Worm (Caenorhabditis elegans) whole organism, mixed stage, embryonic: Measurements from ENCODE around the gene tbp-1.
A peak's percentile ranks its signal among the peaks of the same experiment; 100 is the strongest.

ENCODE experiments used
- bed-3 ChIP-seq: fragments of 200-800 bp; sonication (Bioruptor generic); optimal IDR thresholded peaks from 3 replicates; lab custom pipeline; 2018; ENCODE audit warnings: mild to moderate bottlenecking, missing genetic modification characterization, moderate library complexity, missing compliant biosample characterization
- blmp-1 ChIP-seq: fragments of 150-350 bp; optimal IDR thresholded peaks from 2 replicates; lab custom pipeline; 2014; ENCODE audit warnings: missing biosample characterization, missing genetic modification characterization
- ceh-39 ChIP-seq: fragments of 150-350 bp; optimal IDR thresholded peaks from 2 replicates; lab custom pipeline; 2014; ENCODE audit warnings: missing biosample characterization, missing genetic modification characterization
- ceh-43 ChIP-seq: fragments of 200-800 bp; sonication (Bioruptor generic); optimal IDR thresholded peaks from 2 replicates; lab custom pipeline; 2018; ENCODE audit warnings: mild to moderate bottlenecking, missing genetic modification characterization, moderate library complexity, missing compliant biosample characterization
- ceh-83 ChIP-seq: fragments of 200-800 bp; sonication (Bioruptor generic); optimal IDR thresholded peaks from 2 replicates; lab custom pipeline; 2018; ENCODE audit warnings: mild to moderate bottlenecking, missing genetic modification characterization, missing compliant biosample characterization
- ces-1 ChIP-seq: fragments of 150-350 bp; optimal IDR thresholded peaks from 2 replicates; lab custom pipeline; 2014; ENCODE audit warnings: missing biosample characterization, missing genetic modification reagents, missing genetic modification characterization
- drap-1 ChIP-seq: fragments of 200-800 bp; sonication (Bioruptor generic); optimal IDR thresholded peaks from 3 replicates; lab custom pipeline; 2018; ENCODE audit warnings: mild to moderate bottlenecking, missing genetic modification characterization, missing compliant biosample characterization
- elt-1 ChIP-seq: sonication (generic microtip); optimal IDR thresholded peaks from 2 replicates; lab custom pipeline; 2017; ENCODE audit warnings: missing genetic modification characterization, mild to moderate bottlenecking, missing compliant biosample characterization, antibody characterized with exemption, moderate library complexity, borderline replicate concordance; ENCODE audit not compliant: insufficient read depth
- elt-3 ChIP-seq: fragments of 150-350 bp; optimal IDR thresholded peaks from 2 replicates; lab custom pipeline; 2014; ENCODE audit warnings: missing biosample characterization, missing genetic modification characterization
- flh-1 ChIP-seq: fragments of 200-800 bp; sonication (Bioruptor generic); optimal IDR thresholded peaks from 2 replicates; lab custom pipeline; 2018; ENCODE audit warnings: mild to moderate bottlenecking, missing genetic modification characterization, moderate library complexity, missing compliant biosample characterization
- ham-2 ChIP-seq: fragments of 200-800 bp; sonication (Bioruptor generic); optimal IDR thresholded peaks from 2 replicates; lab custom pipeline; 2018; ENCODE audit warnings: mild to moderate bottlenecking, missing genetic modification characterization, missing compliant biosample characterization
- hlh-1 ChIP-seq: fragments of 150-350 bp; optimal IDR thresholded peaks from 2 replicates; lab custom pipeline; 2014; ENCODE audit warnings: missing biosample characterization, missing genetic modification reagents, missing genetic modification characterization
- lin-13 ChIP-seq: fragments of 150-350 bp; optimal IDR thresholded peaks from 2 replicates; lab custom pipeline; 2014; ENCODE audit warnings: missing biosample characterization, missing genetic modification characterization
- lin-32 ChIP-seq: fragments of 200-800 bp; sonication (Bioruptor generic); optimal IDR thresholded peaks from 2 replicates; lab custom pipeline; 2018; ENCODE audit warnings: mild to moderate bottlenecking, missing genetic modification characterization, missing compliant biosample characterization
- mab-5 ChIP-seq: fragments of 150-350 bp; optimal IDR thresholded peaks from 2 replicates; lab custom pipeline; 2014; ENCODE audit warnings: missing biosample characterization, missing genetic modification characterization
- mep-1 ChIP-seq: fragments of 150-350 bp; optimal IDR thresholded peaks from 2 replicates; lab custom pipeline; 2017; ENCODE audit warnings: missing biosample characterization, missing genetic modification reagents, missing genetic modification characterization, inconsistent platforms
- mls-2 ChIP-seq: sonication (generic microtip); optimal IDR thresholded peaks from 2 replicates; lab custom pipeline; 2016; ENCODE audit warnings: mild to moderate bottlenecking, missing genetic modification characterization, moderate library complexity, missing compliant biosample characterization
- nhr-12 ChIP-seq: fragments of 150-350 bp; optimal IDR thresholded peaks from 2 replicates; lab custom pipeline; 2014; ENCODE audit warnings: missing biosample characterization, missing genetic modification characterization
- nhr-237 ChIP-seq: fragments of 150-350 bp; optimal IDR thresholded peaks from 2 replicates; lab custom pipeline; 2014; ENCODE audit warnings: missing biosample characterization, missing genetic modification characterization
- nhr-28 ChIP-seq: fragments of 150-350 bp; optimal IDR thresholded peaks from 2 replicates; lab custom pipeline; 2014; ENCODE audit warnings: missing biosample characterization, missing genetic modification characterization
- pha-4 ChIP-seq: fragments of 150-350 bp; optimal IDR thresholded peaks from 2 replicates; lab custom pipeline; 2018; ENCODE audit warnings: missing biosample characterization, missing genetic modification reagents, missing genetic modification characterization
- sem-2 ChIP-seq: fragments of 200-800 bp; sonication (Bioruptor generic); optimal IDR thresholded peaks from 2 replicates; lab custom pipeline; 2018; ENCODE audit warnings: mild to moderate bottlenecking, missing genetic modification characterization, missing compliant biosample characterization
- sptf-1 ChIP-seq: sonication (generic microtip); optimal IDR thresholded peaks from 2 replicates; lab custom pipeline; 2017; ENCODE audit warnings: mild to moderate bottlenecking, missing genetic modification characterization, moderate library complexity, missing compliant biosample characterization
- tbx-8 ChIP-seq: fragments of 200-800 bp; sonication (Bioruptor generic); optimal IDR thresholded peaks from 2 replicates; lab custom pipeline; 2018; ENCODE audit warnings: mild to moderate bottlenecking, missing genetic modification characterization, moderate library complexity, missing compliant biosample characterization
- unc-120 ChIP-seq: sonication (generic microtip); optimal IDR thresholded peaks from 2 replicates; lab custom pipeline; 2017; ENCODE audit warnings: missing genetic modification characterization, missing compliant biosample characterization; ENCODE audit not compliant: poor library complexity, severe bottlenecking
- unc-39 ChIP-seq: fragments of 150-350 bp; optimal IDR thresholded peaks from 2 replicates; lab custom pipeline; 2014; ENCODE audit warnings: missing biosample characterization, missing genetic modification characterization
- unc-62 ChIP-seq: fragments of 150-350 bp; optimal IDR thresholded peaks from 2 replicates; lab custom pipeline; 2014; ENCODE audit warnings: missing biosample characterization, missing genetic modification reagents, missing genetic modification characterization
- ztf-11 ChIP-seq: fragments of 150-350 bp; optimal IDR thresholded peaks from 2 replicates; lab custom pipeline; 2014; ENCODE audit warnings: missing biosample characterization, missing genetic modification characterization

tbp-1 gene

ce11 chrIII:7339138-7339537, 44.7 kb upstream of the tbp-1 start:
- no peak for TF ChIP-seq elt-3 (tag; lab: Kevin White, UChicago)
- TF ChIP-seq, all 35 proteins: peak for 0

ce11 chrIII:7343389-7343788, 40.4 kb upstream of the tbp-1 start, which contains the start of gene F08F8.6:
F08F8.6 (plus strand) TSS chrIII:7343689.
- no peak for TF ChIP-seq hlh-1 (tag; lab: Kevin White, UChicago)
- no peak for TF ChIP-seq sptf-1 (tag; lab: Kevin White, UChicago)
- TF ChIP-seq lin-13 (tag; lab: Kevin White, UChicago): no peak
- TF ChIP-seq sem-2 (GFP tag; lab: Kevin White, UChicago): no peak
- TF ChIP-seq ham-2: no peak
- TF ChIP-seq nhr-28 (tag; lab: Kevin White, UChicago): no peak
- TF ChIP-seq drap-1 (GFP tag; lab: Kevin White, UChicago): no peak
- no peak for TF ChIP-seq lin-32 (GFP tag; lab: Kevin White, UChicago)
- TF ChIP-seq mab-5 (tag; lab: Kevin White, UChicago): no peak
- no peak for TF ChIP-seq unc-62 (GFP tag; lab: Kevin White, UChicago)
- no peak for TF ChIP-seq mls-2 (tag; lab: Kevin White, UChicago)
- TF ChIP-seq, all 35 proteins: peak for 0

ce11 chrIII:7347049-7347448, 36.8 kb upstream of the tbp-1 start, which contains the start of gene F08F8.7:
F08F8.7 (minus strand) TSS chrIII:7347149.
- TF ChIP-seq elt-3 (tag; lab: Kevin White, UChicago) (no peak), ztf-11 (tag; lab: Kevin White, UChicago) (no peak), drap-1 (GFP tag; lab: Kevin White, UChicago) (no peak), sem-2 (GFP tag; lab: Kevin White, UChicago) (no peak), hlh-1 (tag; lab: Kevin White, UChicago) (no peak)

ce11 chrIII:7349075-7349474, 34.8 kb upstream of the tbp-1 start, which contains the start of gene gos-28:
gos-28 (minus strand) TSS chrIII:7349175.
- no peak for TF ChIP-seq unc-62 (GFP tag; lab: Kevin White, UChicago)
- TF ChIP-seq ham-2: no peak
- TF ChIP-seq unc-120 (tag; lab: Kevin White, UChicago): no peak
- TF ChIP-seq ceh-83 (GFP tag; lab: Kevin White, UChicago): no peak

ce11 chrIII:7353871-7354270, 30.0 kb upstream of the tbp-1 start, which contains the start of gene F08F8.9:
F08F8.9 (minus strand) TSS chrIII:7353971.
- TF ChIP-seq nhr-12 (tag; lab: Kevin White, UChicago) (no peak), mep-1 (no peak), elt-1 (tag; lab: Kevin White, UChicago) (no peak), mab-5 (tag; lab: Kevin White, UChicago) (no peak), drap-1 (GFP tag; lab: Kevin White, UChicago) (no peak), nhr-28 (tag; lab: Kevin White, UChicago) (no peak)

ce11 chrIII:7357356-7357755, 26.5 kb upstream of the tbp-1 start, which contains the start of gene F08F8.10:
F08F8.10 (minus strand) TSS chrIII:7357393.
- peak; percentile 0 for TF ChIP-seq ces-1 (GFP tag; lab: Kevin White, UChicago)
- no peak for TF ChIP-seq bed-3 (GFP tag; lab: Kevin White, UChicago)
- TF ChIP-seq, all 35 proteins: peak for 1

ce11 chrIII:7358627-7359026, 25.2 kb upstream of the tbp-1 start:
- TF ChIP-seq blmp-1 (tag; lab: Kevin White, UChicago): no peak
- TF ChIP-seq ces-1 (GFP tag; lab: Kevin White, UChicago): no peak
- no peak for TF ChIP-seq ham-2
- no peak for TF ChIP-seq elt-3 (tag; lab: Kevin White, UChicago)
- no peak for TF ChIP-seq flh-1 (GFP tag; lab: Kevin White, UChicago)
- no peak for TF ChIP-seq unc-120 (tag; lab: Kevin White, UChicago)
- no peak for TF ChIP-seq sptf-1 (tag; lab: Kevin White, UChicago)
- no peak for TF ChIP-seq ceh-39
- no peak for TF ChIP-seq mep-1
- TF ChIP-seq nhr-237 (tag; lab: Kevin White, UChicago): no peak
- TF ChIP-seq tbx-8 (GFP tag; lab: Kevin White, UChicago): no peak
- no peak for TF ChIP-seq lin-32 (GFP tag; lab: Kevin White, UChicago)
- no peak for TF ChIP-seq ztf-11 (tag; lab: Kevin White, UChicago)
- TF ChIP-seq ceh-43 (GFP tag; lab: Kevin White, UChicago): no peak
- no peak for TF ChIP-seq mls-2 (tag; lab: Kevin White, UChicago)
- no peak for TF ChIP-seq unc-39 (tag; lab: Kevin White, UChicago)
- TF ChIP-seq bed-3 (GFP tag; lab: Kevin White, UChicago): no peak
- TF ChIP-seq pha-4: no peak
